Worm (Caenorhabditis elegans): ENCODE measurements around the gene gfm-1.

Gene gfm-1

ce11 chrII:13129602-13130001 lies 12.3 kb downstream of the gfm-1 start, which contains the start of gene F29C12.6:
TSS of gene F29C12.6 (plus strand) at chrII:13129902.
- TF ChIP-seq F10B5.3 (tag; optimal IDR thresholded peaks at IDR 0.05) (no peak), set-16 (GFP tag; IDR thresholded peaks at IDR 0.05) (no peak), hlh-11 (tag; optimal IDR thresholded peaks at IDR 0.05) (no peak), lin-39 (tag; optimal IDR thresholded peaks at IDR 0.05) (no peak), nhr-6 (tag; optimal IDR thresholded peaks at IDR 0.05) (no peak), ceh-28 (tag; optimal IDR thresholded peaks at IDR 0.05) (no peak), F44E2.7 (GFP tag; IDR thresholded peaks at IDR 0.05) (no peak), mdl-1 (tag; optimal IDR thresholded peaks at IDR 0.05) (no peak), nhr-76 (tag; optimal IDR thresholded peaks at IDR 0.05) (no peak), nhr-28 (tag; optimal IDR thresholded peaks at IDR 0.05) (no peak), rbr-2 (tag; optimal IDR thresholded peaks at IDR 0.05) (no peak), ceh-32 (tag; optimal IDR thresholded peaks at IDR 0.05; ENCODE audit: poor library complexity) (no peak), pha-4 (GFP tag; IDR thresholded peaks at IDR 0.05) (no peak), pha-4 (tag; optimal IDR thresholded peaks at IDR 0.05) (no peak), ceh-82 (tag; optimal IDR thresholded peaks at IDR 0.05) (no peak)

ce11 chrII:13130576-13130975 lies 13.3 kb downstream of the gfm-1 start:
- TF ChIP-seq set-16 (GFP tag; IDR thresholded peaks at IDR 0.05): no peak
- TF ChIP-seq madf-5 (GFP tag; IDR thresholded peaks at IDR 0.05): no peak
- TF ChIP-seq attf-4 (tag; optimal IDR thresholded peaks at IDR 0.05): no peak
- no peak for TF ChIP-seq arid-1 (GFP tag; conservative IDR thresholded peaks at IDR 0.05)
- no peak for TF ChIP-seq hmg-1.1 (GFP tag; IDR thresholded peaks at IDR 0.05)
- no peak for TF ChIP-seq ceh-82 (tag; optimal IDR thresholded peaks at IDR 0.05)
- no peak for TF ChIP-seq dmd-6 (GFP tag; IDR thresholded peaks at IDR 0.05)
- TF ChIP-seq ztf-11 (tag; optimal IDR thresholded peaks at IDR 0.05): no peak
- no peak for TF ChIP-seq lim-7 (GFP tag; IDR thresholded peaks at IDR 0.05)
- no peak for TF ChIP-seq F37D6.2 (tag; optimal IDR thresholded peaks at IDR 0.05)

- TF ChIP-seq nhr-42 (GFP tag; IDR thresholded peaks at IDR 0.05) (0 out of 2 replicates have a peak, but pooled peaks have one; percentile 7), unc-62 (GFP tag; optimal IDR thresholded peaks at IDR 0.05 in 1 of 2) (peak in 1 of 2 experiments; percentile 68), unc-62 (tag; optimal IDR thresholded peaks at IDR 0.05) (no peak), F37D6.2 (tag; optimal IDR thresholded peaks at IDR 0.05) (no peak), vab-7 (GFP tag; IDR thresholded peaks at IDR 0.05) (no peak), lin-39 (tag; optimal IDR thresholded peaks at IDR 0.05) (no peak)
Observed at ce11 chrII:13139573-13139972, 22.3 kb downstream of the gfm-1 start.

ce11 chrII:13142372-13142771 lies 25.1 kb downstream of the gfm-1 start:
- TF ChIP-seq unc-62 (GFP tag; optimal IDR thresholded peaks at IDR 0.05 in 1 of 2): peak in 1 of 2 experiments; percentile 92
- TF ChIP-seq unc-62 (tag; optimal IDR thresholded peaks at IDR 0.05): no peak
- TF ChIP-seq lin-38 (GFP tag; IDR thresholded peaks at IDR 0.05): no peak

ce11 chrII:13145204-13145603 lies 27.9 kb downstream of the gfm-1 start, which contains the start of gene mltn-1:
TSS of gene mltn-1 (minus strand) at chrII:13145225.
- TF ChIP-seq ztf-11 (tag; optimal IDR thresholded peaks at IDR 0.05) (no peak), nhr-77 (tag; optimal IDR thresholded peaks at IDR 0.05) (no peak), Y48G9A.11 (GFP tag; IDR thresholded peaks at IDR 0.05) (no peak), dve-1 (tag; optimal IDR thresholded peaks at IDR 0.05; ENCODE audit: insufficient read depth) (no peak), hlh-11 (tag; optimal IDR thresholded peaks at IDR 0.05) (no peak), lin-29 (GFP tag; IDR thresholded peaks at IDR 0.05) (no peak), skn-1 (tag; optimal IDR thresholded peaks at IDR 0.05) (no peak), nhr-28 (tag; optimal IDR thresholded peaks at IDR 0.05) (peak; percentile 26), T26A8.4 (GFP tag; IDR thresholded peaks at IDR 0.05) (no peak), hlh-30 (tag; optimal IDR thresholded peaks at IDR 0.05; ENCODE audit: insufficient read depth) (peak; percentile 20), mxl-3 (GFP tag; optimal IDR thresholded peaks at IDR 0.05) (peak; percentile 63), nhr-48 (tag; optimal IDR thresholded peaks at IDR 0.05) (peak; percentile 53), zip-11 (GFP tag; IDR thresholded peaks at IDR 0.05) (no peak)

All from whole organism, L4 larva.